Worm (Caenorhabditis elegans) whole organism, L2 larva: ENCODE measurements around the gene F47B8.13.

ENCODE experiments used
- C34F6.9 ChIP-seq: fragments of 150-350 bp; optimal IDR thresholded peaks from 2 replicates; lab custom pipeline; 2014; ENCODE audit warnings: missing biosample characterization, missing genetic modification characterization
- F13H6.1 ChIP-seq: sonication (generic microtip); optimal IDR thresholded peaks from 2 replicates; lab custom pipeline; 2016; ENCODE audit warnings: missing genetic modification characterization, missing compliant biosample characterization
- R02D3.7 ChIP-seq: fragments of 150-350 bp; optimal IDR thresholded peaks from 2 replicates; lab custom pipeline; 2014; ENCODE audit warnings: missing biosample characterization, missing genetic modification characterization
- Y55F3AM.14 ChIP-seq: fragments of 200-800 bp; sonication (Bioruptor generic); optimal IDR thresholded peaks from 2 replicates; lab custom pipeline; 2018; ENCODE audit warnings: mild to moderate bottlenecking, missing genetic modification characterization, missing compliant biosample characterization
- ZK546.5 ChIP-seq: sonication (generic microtip); optimal IDR thresholded peaks from 2 replicates; lab custom pipeline; 2017; ENCODE audit warnings: missing biosample characterization, missing genetic modification characterization
- aly-2 ChIP-seq: fragments of 150-350 bp; optimal IDR thresholded peaks from 2 replicates; lab custom pipeline; 2014; ENCODE audit warnings: missing biosample characterization, missing genetic modification characterization
- ama-1 ChIP-seq: fragments of 150-350 bp; optimal IDR thresholded peaks from 2 replicates; lab custom pipeline; 2018; ENCODE audit warnings: inconsistent platforms
- ceh-16 ChIP-seq: fragments of 150-350 bp; optimal IDR thresholded peaks from 2 replicates; lab custom pipeline; 2014; ENCODE audit warnings: missing biosample characterization, missing genetic modification characterization
- ceh-82 ChIP-seq: fragments of 150-350 bp; optimal IDR thresholded peaks from 2 replicates; lab custom pipeline; 2014; ENCODE audit warnings: missing biosample characterization, missing genetic modification characterization
- elt-3 ChIP-seq: sonication (generic microtip); optimal IDR thresholded peaks from 2 replicates; lab custom pipeline; 2017; ENCODE audit warnings: missing biosample characterization, missing genetic modification characterization
- fos-1 ChIP-seq: fragments of 150-350 bp; optimal IDR thresholded peaks from 2 replicates; lab custom pipeline; 2014; ENCODE audit warnings: missing biosample characterization, missing genetic modification characterization
- gmeb-1 ChIP-seq: fragments of 150-350 bp; optimal IDR thresholded peaks from 2 replicates; lab custom pipeline; 2014; ENCODE audit warnings: missing biosample characterization, missing genetic modification characterization
- lin-39 ChIP-seq: fragments of 150-350 bp; optimal IDR thresholded peaks from 2 replicates; lab custom pipeline; 2014; ENCODE audit warnings: missing biosample characterization, missing genetic modification reagents, missing genetic modification characterization
- lsy-2 ChIP-seq, 2 experiments: fragments of 150-350 bp in 1 of 2; sonication (generic microtip) in 1 of 2; optimal IDR thresholded peaks; 2 replicates each; lab custom pipeline; 2014 to 2017; ENCODE audit warnings: missing biosample characterization in 2 of 2, missing genetic modification characterization in 2 of 2
- mbf-1 ChIP-seq: sonication (generic microtip); optimal IDR thresholded peaks from 2 replicates; lab custom pipeline; 2017; ENCODE audit warnings: missing biosample characterization, missing genetic modification characterization
- mdl-1 ChIP-seq, 2 experiments: fragments of 150-350 bp in 1 of 2; sonication (generic microtip) in 1 of 2; optimal IDR thresholded peaks; 2 replicates each; lab custom pipeline; 2017; ENCODE audit warnings: missing biosample characterization in 2 of 2, missing genetic modification characterization in 2 of 2
- nhr-11 ChIP-seq: fragments of 150-350 bp; optimal IDR thresholded peaks from 2 replicates; lab custom pipeline; 2014; ENCODE audit warnings: missing biosample characterization, missing genetic modification characterization
- nhr-12 ChIP-seq: fragments of 150-350 bp; optimal IDR thresholded peaks from 2 replicates; lab custom pipeline; 2014; ENCODE audit warnings: missing biosample characterization, missing genetic modification characterization
- nhr-129 ChIP-seq: fragments of 150-350 bp; optimal IDR thresholded peaks from 2 replicates; lab custom pipeline; 2014; ENCODE audit warnings: missing biosample characterization, missing genetic modification characterization
- nhr-21 ChIP-seq: fragments of 150-350 bp; optimal IDR thresholded peaks from 2 replicates; lab custom pipeline; 2014; ENCODE audit warnings: missing biosample characterization, missing genetic modification characterization
- nhr-23 ChIP-seq: fragments of 150-350 bp; optimal IDR thresholded peaks from 2 replicates; lab custom pipeline; 2014; ENCODE audit warnings: missing biosample characterization, missing genetic modification reagents, missing genetic modification characterization
- nhr-25 ChIP-seq: fragments of 150-350 bp; sonication (generic microtip); optimal IDR thresholded peaks from 3 replicates; lab custom pipeline; 2014; ENCODE audit warnings: missing biosample characterization, missing genetic modification characterization
- nhr-6 ChIP-seq: fragments of 150-350 bp; optimal IDR thresholded peaks from 2 replicates; lab custom pipeline; 2014; ENCODE audit warnings: missing biosample characterization, missing genetic modification characterization
- nhr-77 ChIP-seq: fragments of 150-350 bp; optimal IDR thresholded peaks from 2 replicates; lab custom pipeline; 2014; ENCODE audit warnings: missing biosample characterization, missing genetic modification characterization
- peb-1 ChIP-seq: fragments of 150-350 bp; optimal IDR thresholded peaks from 2 replicates; lab custom pipeline; 2014; ENCODE audit warnings: missing biosample characterization, missing genetic modification characterization
- sem-4 ChIP-seq: fragments of 150-350 bp; optimal IDR thresholded peaks from 2 replicates; lab custom pipeline; 2014; ENCODE audit warnings: missing biosample characterization, missing genetic modification reagents, missing genetic modification characterization
- sma-3 ChIP-seq: sonication (generic microtip); optimal IDR thresholded peaks from 2 replicates; lab custom pipeline; 2016; ENCODE audit warnings: missing genetic modification reagents, missing genetic modification characterization, missing compliant biosample characterization
- sma-9 ChIP-seq, 2 experiments: fragments of 150-350 bp in 1 of 2; sonication (generic microtip) in 1 of 2; optimal IDR thresholded peaks; 2 replicates each; lab custom pipeline; 2014 to 2016; ENCODE audit warnings: missing genetic modification characterization in 2 of 2, mild to moderate bottlenecking in 1 of 2, missing biosample characterization in 1 of 2, missing compliant biosample characterization in 1 of 2, missing genetic modification reagents in 1 of 2, moderate library complexity in 1 of 2
- unc-39 ChIP-seq: fragments of 150-350 bp; optimal IDR thresholded peaks from 2 replicates; lab custom pipeline; 2014; ENCODE audit warnings: missing biosample characterization, missing genetic modification characterization
- unc-55 ChIP-seq: fragments of 150-350 bp; sonication (generic microtip); optimal IDR thresholded peaks from 3 replicates; lab custom pipeline; 2014; ENCODE audit warnings: missing biosample characterization, missing genetic modification reagents, missing genetic modification characterization
- unc-62 ChIP-seq: fragments of 150-350 bp; optimal IDR thresholded peaks from 2 replicates; lab custom pipeline; 2014; ENCODE audit warnings: missing biosample characterization, missing genetic modification reagents, missing genetic modification characterization
- zag-1 ChIP-seq: fragments of 150-350 bp; optimal IDR thresholded peaks from 2 replicates; lab custom pipeline; 2014; ENCODE audit warnings: missing biosample characterization, missing genetic modification characterization
- ztf-1 ChIP-seq: fragments of 200-800 bp; sonication (Bioruptor generic); conservative IDR thresholded peaks from 2 replicates; pipeline ENCODE4 v1.3.6; 2022; ENCODE audit warnings: missing genetic modification characterization, missing compliant biosample characterization
- ztf-4 ChIP-seq: fragments of 150-350 bp; optimal IDR thresholded peaks from 2 replicates; lab custom pipeline; 2014; ENCODE audit warnings: missing biosample characterization, missing genetic modification characterization

The F47B8.13 gene

DNA sequence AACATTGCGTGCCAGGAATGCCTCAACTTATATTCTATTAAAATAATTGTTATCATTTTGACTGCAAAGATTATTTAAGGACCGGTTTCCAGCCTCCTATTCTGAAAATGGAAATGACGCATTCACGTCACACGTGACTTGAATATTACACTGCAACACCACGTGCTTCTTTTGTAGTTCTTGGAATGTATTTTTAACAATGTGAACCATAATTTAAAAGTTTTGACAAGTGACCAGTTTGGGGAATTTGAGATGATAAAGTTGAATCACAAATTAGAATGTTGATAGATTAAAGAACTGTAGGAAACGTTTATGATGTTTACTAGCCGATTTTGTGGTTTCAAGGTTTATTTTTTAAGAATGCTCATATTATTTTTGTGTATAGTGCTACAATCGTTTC lies 22.1 kb upstream of the F47B8.13 start, which contains the start of gene F47B8.10:
F47B8.10 (plus strand) TSS at position 301 of the 400 bp plus-strand sequence.
- TF ChIP-seq F13H6.1 (tag; lab: Kevin White, UChicago) (no peak), ceh-82 (no peak), lin-39 (no peak), lsy-2 (tag; optimal IDR thresholded peaks at IDR 0.05; lab: Kevin White, UChicago) (no peak), mbf-1 (tag; lab: Kevin White, UChicago) (no peak), unc-39 (tag; lab: Kevin White, UChicago) (no peak), elt-3 (tag; lab: Kevin White, UChicago) (no peak), nhr-25 (tag; lab: Kevin White, UChicago) (no peak), nhr-129 (tag; lab: Kevin White, UChicago) (no peak), ztf-4 (tag; lab: Kevin White, UChicago) (no peak), zag-1 (tag; lab: Kevin White, UChicago) (no peak)

DNA sequence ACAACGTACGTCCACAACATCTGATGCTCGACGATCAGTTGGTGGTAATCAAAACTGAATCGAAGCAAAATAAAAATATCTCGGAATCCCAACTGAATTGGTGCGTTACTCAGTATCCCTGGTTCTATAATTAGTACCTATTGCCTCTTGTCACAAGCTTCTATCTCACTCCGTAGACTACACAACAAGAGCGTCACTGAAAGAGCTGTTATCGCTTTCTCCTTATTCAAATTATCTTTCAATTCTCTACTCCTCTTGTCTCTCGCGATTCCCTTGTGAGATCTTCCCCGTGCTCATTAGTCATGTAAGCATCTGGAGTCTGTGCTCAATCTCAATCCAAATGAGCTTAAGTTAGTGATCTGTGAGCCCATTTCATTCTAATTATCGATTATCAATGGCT lies 17.1 kb upstream of the F47B8.13 start, which contains the start of gene srm-6:
srm-6 (plus strand) TSS at position 301 of the 400 bp plus-strand sequence.
- TF ChIP-seq nhr-12, result no peak
- TF ChIP-seq nhr-23 (tag; lab: Kevin White, UChicago), result no peak

ce11 chrV:14334901-14335300 lies 15.4 kb upstream of the F47B8.13 start, which contains the start of gene srm-5:
srm-5 (plus strand) TSS chrV:14335201.
- no peak for TF ChIP-seq nhr-77
- no peak for TF ChIP-seq ZK546.5 (tag; lab: Kevin White, UChicago)
- TF ChIP-seq mdl-1 (tag; optimal IDR thresholded peaks at IDR 0.05; lab: Kevin White, UChicago), result no peak
- no peak for TF ChIP-seq ceh-82
- no peak for TF ChIP-seq sem-4 (tag; lab: Kevin White, UChicago)
- no peak for TF ChIP-seq nhr-23 (tag; lab: Kevin White, UChicago)
- no peak for TF ChIP-seq nhr-11 (tag; lab: Kevin White, UChicago)
- no peak for TF ChIP-seq sma-3 (GFP tag; lab: Kevin White, UChicago)
- TF ChIP-seq C34F6.9, result no peak
- no peak for TF ChIP-seq ztf-4 (tag; lab: Kevin White, UChicago)
- no peak for TF ChIP-seq nhr-129 (tag; lab: Kevin White, UChicago)
- TF ChIP-seq nhr-21 (tag; lab: Kevin White, UChicago), result no peak
- no peak for TF ChIP-seq unc-39 (tag; lab: Kevin White, UChicago)
- TF ChIP-seq sma-9 (GFP tag; optimal IDR thresholded peaks at IDR 0.05; lab: Kevin White, UChicago), result no peak
- no peak for TF ChIP-seq sma-9 (tag; optimal IDR thresholded peaks at IDR 0.05; lab: Kevin White, UChicago)
- TF ChIP-seq F13H6.1 (tag; lab: Kevin White, UChicago), result no peak
- no peak for TF ChIP-seq unc-55 (GFP tag; lab: Kevin White, UChicago)
- no peak for TF ChIP-seq ama-1 (lab: Kevin White, UChicago)

- TF ChIP-seq ztf-4 (tag; lab: Kevin White, UChicago), result no peak
- TF ChIP-seq nhr-23 (tag; lab: Kevin White, UChicago), result no peak
- no peak for TF ChIP-seq R02D3.7 (tag; lab: Kevin White, UChicago)
- no peak for TF ChIP-seq F13H6.1 (tag; lab: Kevin White, UChicago)
- no peak for TF ChIP-seq Y55F3AM.14 (GFP tag; lab: Kevin White, UChicago)
- no peak for TF ChIP-seq peb-1 (tag; lab: Kevin White, UChicago)
- TF ChIP-seq ZK546.5 (tag; lab: Kevin White, UChicago), result no peak
- no peak for TF ChIP-seq fos-1
- TF ChIP-seq nhr-6 (tag; lab: Kevin White, UChicago), result no peak
- no peak for TF ChIP-seq unc-55 (GFP tag; lab: Kevin White, UChicago)
- no peak for TF ChIP-seq ceh-16 (tag; lab: Kevin White, UChicago)
Observed at ce11 chrV:14333116-14333515, 13.6 kb upstream of the F47B8.13 start, which contains the start of gene srm-4. srm-4 (plus strand) TSS chrV:14333416.

ce11 chrV:14331477-14331876 lies 11.9 kb upstream of the F47B8.13 start, which contains the start of gene F47B8.8:
F47B8.8 (plus strand) TSS chrV:14331733.
- TF ChIP-seq ceh-82, result no peak
- peak; percentile 30 for TF ChIP-seq nhr-25 (tag; lab: Kevin White, UChicago)

DNA sequence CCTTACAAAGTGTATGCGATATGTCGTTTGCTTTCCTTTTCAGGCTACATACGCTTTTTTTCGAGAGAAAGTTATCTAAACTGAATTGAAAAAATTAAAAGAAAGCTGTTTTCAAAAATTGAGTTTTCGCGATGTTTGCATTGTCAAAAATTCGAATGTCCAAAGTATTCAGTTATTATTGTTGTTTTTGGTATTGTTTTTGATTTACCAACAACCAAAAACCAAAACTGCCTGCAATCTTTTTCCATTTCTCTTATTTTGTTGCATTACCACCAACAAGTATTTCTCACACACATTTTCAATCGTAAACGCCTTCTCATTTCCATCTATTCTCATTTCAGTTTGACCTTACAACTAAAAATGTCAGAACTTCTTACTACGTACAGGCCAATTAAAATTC lies 9.3 kb upstream of the F47B8.13 start, which contains the start of gene pepm-1:
pepm-1 (plus strand) TSS at position 301 of the 400 bp plus-strand sequence.
- no peak for TF ChIP-seq zag-1 (tag; lab: Kevin White, UChicago)
- TF ChIP-seq ztf-1 (GFP tag; lab: Robert Waterston, UW), result no peak
- TF ChIP-seq Y55F3AM.14 (GFP tag; lab: Kevin White, UChicago), result no peak
- TF ChIP-seq unc-62, result no peak
- no peak for TF ChIP-seq ZK546.5 (tag; lab: Kevin White, UChicago)
- TF ChIP-seq aly-2 (tag; lab: Kevin White, UChicago), result no peak
- no peak for TF ChIP-seq gmeb-1 (tag; lab: Kevin White, UChicago)
- no peak for TF ChIP-seq nhr-77
